Worm (Caenorhabditis elegans) whole organism, mixed stage, embryonic: ENCODE results near the gene sre-51.
A peak's percentile ranks its signal among the peaks of the same experiment; 100 is the strongest.

ENCODE experiments used
- M03D4.4 ChIP-seq: sonication (generic microtip); optimal IDR thresholded peaks from 2 replicates; lab custom pipeline; 2017; ENCODE audit warnings: mild to moderate bottlenecking, missing genetic modification characterization, missing compliant biosample characterization
- bed-3 ChIP-seq: fragments of 200-800 bp; sonication (Bioruptor generic); optimal IDR thresholded peaks from 3 replicates; lab custom pipeline; 2018; ENCODE audit warnings: mild to moderate bottlenecking, missing genetic modification characterization, moderate library complexity, missing compliant biosample characterization
- blmp-1 ChIP-seq: fragments of 150-350 bp; optimal IDR thresholded peaks from 2 replicates; lab custom pipeline; 2014; ENCODE audit warnings: missing biosample characterization, missing genetic modification characterization
- ceh-39 ChIP-seq: fragments of 150-350 bp; optimal IDR thresholded peaks from 2 replicates; lab custom pipeline; 2014; ENCODE audit warnings: missing biosample characterization, missing genetic modification characterization
- ceh-43 ChIP-seq: fragments of 200-800 bp; sonication (Bioruptor generic); optimal IDR thresholded peaks from 2 replicates; lab custom pipeline; 2018; ENCODE audit warnings: mild to moderate bottlenecking, missing genetic modification characterization, moderate library complexity, missing compliant biosample characterization
- ceh-83 ChIP-seq: fragments of 200-800 bp; sonication (Bioruptor generic); optimal IDR thresholded peaks from 2 replicates; lab custom pipeline; 2018; ENCODE audit warnings: mild to moderate bottlenecking, missing genetic modification characterization, missing compliant biosample characterization
- ces-1 ChIP-seq: fragments of 150-350 bp; optimal IDR thresholded peaks from 2 replicates; lab custom pipeline; 2014; ENCODE audit warnings: missing biosample characterization, missing genetic modification reagents, missing genetic modification characterization
- drap-1 ChIP-seq: fragments of 200-800 bp; sonication (Bioruptor generic); optimal IDR thresholded peaks from 3 replicates; lab custom pipeline; 2018; ENCODE audit warnings: mild to moderate bottlenecking, missing genetic modification characterization, missing compliant biosample characterization
- flh-1 ChIP-seq: fragments of 200-800 bp; sonication (Bioruptor generic); optimal IDR thresholded peaks from 2 replicates; lab custom pipeline; 2018; ENCODE audit warnings: mild to moderate bottlenecking, missing genetic modification characterization, moderate library complexity, missing compliant biosample characterization
- ham-2 ChIP-seq: fragments of 200-800 bp; sonication (Bioruptor generic); optimal IDR thresholded peaks from 2 replicates; lab custom pipeline; 2018; ENCODE audit warnings: mild to moderate bottlenecking, missing genetic modification characterization, missing compliant biosample characterization
- lin-13 ChIP-seq: fragments of 150-350 bp; optimal IDR thresholded peaks from 2 replicates; lab custom pipeline; 2014; ENCODE audit warnings: missing biosample characterization, missing genetic modification characterization
- lin-32 ChIP-seq: fragments of 200-800 bp; sonication (Bioruptor generic); optimal IDR thresholded peaks from 2 replicates; lab custom pipeline; 2018; ENCODE audit warnings: mild to moderate bottlenecking, missing genetic modification characterization, missing compliant biosample characterization
- lsy-2 ChIP-seq: fragments of 150-350 bp; optimal IDR thresholded peaks from 2 replicates; lab custom pipeline; 2014; ENCODE audit warnings: missing biosample characterization, missing genetic modification characterization
- mab-5 ChIP-seq: fragments of 150-350 bp; optimal IDR thresholded peaks from 2 replicates; lab custom pipeline; 2014; ENCODE audit warnings: missing biosample characterization, missing genetic modification characterization
- mep-1 ChIP-seq: fragments of 150-350 bp; optimal IDR thresholded peaks from 2 replicates; lab custom pipeline; 2017; ENCODE audit warnings: missing biosample characterization, missing genetic modification reagents, missing genetic modification characterization, inconsistent platforms
- mls-2 ChIP-seq: sonication (generic microtip); optimal IDR thresholded peaks from 2 replicates; lab custom pipeline; 2016; ENCODE audit warnings: mild to moderate bottlenecking, missing genetic modification characterization, moderate library complexity, missing compliant biosample characterization
- nhr-12 ChIP-seq: fragments of 150-350 bp; optimal IDR thresholded peaks from 2 replicates; lab custom pipeline; 2014; ENCODE audit warnings: missing biosample characterization, missing genetic modification characterization
- nhr-28 ChIP-seq: fragments of 150-350 bp; optimal IDR thresholded peaks from 2 replicates; lab custom pipeline; 2014; ENCODE audit warnings: missing biosample characterization, missing genetic modification characterization
- nhr-76 ChIP-seq: sonication (generic microtip); optimal IDR thresholded peaks from 2 replicates; lab custom pipeline; 2017; ENCODE audit warnings: missing biosample characterization, missing genetic modification characterization
- pha-4 ChIP-seq: fragments of 150-350 bp; optimal IDR thresholded peaks from 2 replicates; lab custom pipeline; 2018; ENCODE audit warnings: missing biosample characterization, missing genetic modification reagents, missing genetic modification characterization
- sem-2 ChIP-seq: fragments of 200-800 bp; sonication (Bioruptor generic); optimal IDR thresholded peaks from 2 replicates; lab custom pipeline; 2018; ENCODE audit warnings: mild to moderate bottlenecking, missing genetic modification characterization, missing compliant biosample characterization
- snpc-4 ChIP-seq: fragments of 150-350 bp; optimal IDR thresholded peaks from 2 replicates; lab custom pipeline; 2014; ENCODE audit warnings: missing biosample characterization, missing genetic modification characterization
- sptf-1 ChIP-seq: sonication (generic microtip); optimal IDR thresholded peaks from 2 replicates; lab custom pipeline; 2017; ENCODE audit warnings: mild to moderate bottlenecking, missing genetic modification characterization, moderate library complexity, missing compliant biosample characterization
- tbx-8 ChIP-seq: fragments of 200-800 bp; sonication (Bioruptor generic); optimal IDR thresholded peaks from 2 replicates; lab custom pipeline; 2018; ENCODE audit warnings: mild to moderate bottlenecking, missing genetic modification characterization, moderate library complexity, missing compliant biosample characterization
- unc-120 ChIP-seq: sonication (generic microtip); optimal IDR thresholded peaks from 2 replicates; lab custom pipeline; 2017; ENCODE audit warnings: missing genetic modification characterization, missing compliant biosample characterization; ENCODE audit not compliant: poor library complexity, severe bottlenecking
- unc-62 ChIP-seq: fragments of 150-350 bp; optimal IDR thresholded peaks from 2 replicates; lab custom pipeline; 2014; ENCODE audit warnings: missing biosample characterization, missing genetic modification reagents, missing genetic modification characterization
- zip-8 ChIP-seq: fragments of 150-350 bp; optimal IDR thresholded peaks from 2 replicates; lab custom pipeline; 2014; ENCODE audit warnings: missing biosample characterization, missing genetic modification characterization
- ztf-11 ChIP-seq: fragments of 150-350 bp; optimal IDR thresholded peaks from 2 replicates; lab custom pipeline; 2014; ENCODE audit warnings: missing biosample characterization, missing genetic modification characterization

sre-51 gene

DNA sequence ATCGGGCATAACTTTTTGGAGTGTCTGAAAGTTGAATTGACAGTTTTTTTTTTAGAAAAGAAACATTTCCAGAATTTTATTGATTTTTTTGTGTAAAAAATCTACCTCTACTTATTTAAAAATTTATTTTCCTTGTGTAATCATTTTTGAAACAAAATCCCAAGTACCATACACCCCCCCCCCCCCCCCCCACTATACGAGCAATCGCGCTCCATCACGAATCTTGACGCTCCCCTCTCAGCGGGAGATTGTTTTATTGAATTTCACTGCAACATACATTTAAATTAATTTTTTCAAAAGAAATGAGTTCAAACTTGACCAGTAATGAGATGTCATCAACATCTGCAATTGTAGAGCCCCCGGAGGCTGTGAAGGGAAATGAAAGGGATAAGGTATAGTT lies 28.0 kb downstream of the sre-51 start, which contains the start of gene sop-2:
sop-2 (plus strand) TSS at position 301 of the 400 bp plus-strand sequence.
- no peak for TF ChIP-seq sem-2 (GFP tag; lab: Kevin White, UChicago)
- no peak for TF ChIP-seq nhr-12 (tag; lab: Kevin White, UChicago)
- TF ChIP-seq ces-1 (GFP tag; lab: Kevin White, UChicago) = no peak
- no peak for TF ChIP-seq lsy-2 (tag; lab: Kevin White, UChicago)
- no peak for TF ChIP-seq mep-1
- TF ChIP-seq bed-3 = no peak
- no peak for TF ChIP-seq unc-120 (tag; lab: Kevin White, UChicago)
- no peak for TF ChIP-seq blmp-1 (tag; lab: Kevin White, UChicago)

DNA sequence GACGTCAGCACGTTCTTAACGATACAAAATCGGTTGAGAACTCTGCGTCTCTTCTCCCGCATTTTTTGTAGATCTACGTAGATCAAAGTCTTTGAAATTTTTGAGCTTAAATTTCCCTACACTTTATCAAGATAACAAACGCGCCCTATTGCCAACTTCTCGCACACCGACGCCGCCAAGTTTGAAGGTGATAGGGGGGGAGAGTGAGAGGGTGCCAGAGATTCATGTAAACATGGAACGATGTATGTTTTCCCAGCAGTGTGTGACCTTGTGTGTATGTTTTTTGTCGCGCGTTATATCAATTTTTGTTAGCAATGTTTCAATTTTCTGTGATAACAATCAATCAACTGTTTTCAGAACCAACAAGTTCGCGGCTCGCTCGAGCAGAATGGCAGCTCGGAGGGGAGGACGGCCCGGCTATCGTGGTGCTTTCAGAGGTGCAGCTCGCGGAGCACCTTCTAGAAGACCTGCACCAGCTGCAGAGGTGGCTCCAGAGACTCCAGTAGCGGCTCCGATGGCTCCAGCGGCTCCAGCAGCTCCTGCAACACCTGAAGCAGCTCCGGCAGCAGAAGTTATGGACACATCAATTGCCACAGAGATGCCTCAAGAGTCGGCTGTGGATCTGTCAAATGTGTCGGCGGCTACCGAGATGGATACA lies 30.0 kb downstream of the sre-51 start:
- TF ChIP-seq ceh-83 (GFP tag; lab: Kevin White, UChicago) (no peak), lsy-2 (tag; lab: Kevin White, UChicago) (no peak), unc-120 (tag; lab: Kevin White, UChicago) (no peak), mab-5 (tag; lab: Kevin White, UChicago) (no peak), sem-2 (GFP tag; lab: Kevin White, UChicago) (no peak), nhr-28 (tag; lab: Kevin White, UChicago) (no peak), snpc-4 (tag; lab: Kevin White, UChicago) (no peak), blmp-1 (tag; lab: Kevin White, UChicago) (no peak)

DNA sequence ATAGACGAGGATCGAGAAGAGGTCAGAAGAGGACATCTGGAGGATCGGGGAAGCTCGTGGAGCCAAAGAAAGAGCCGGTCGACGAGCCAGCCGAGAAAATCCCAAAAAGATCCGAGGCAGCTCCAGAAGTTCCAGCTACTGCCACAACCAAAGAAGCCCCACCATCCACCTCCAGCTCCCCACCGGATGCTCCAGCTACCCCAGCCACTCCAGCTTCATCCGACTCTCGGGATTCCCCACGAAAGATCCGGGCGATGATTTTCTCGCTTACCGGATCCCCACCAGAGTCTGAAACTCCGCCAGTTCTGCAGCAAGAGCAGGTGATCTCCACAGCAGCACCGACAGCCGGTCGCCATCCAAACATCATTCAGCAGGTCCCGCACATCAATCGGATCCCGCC lies 31.3 kb downstream of the sre-51 start:
- TF ChIP-seq ceh-83 (GFP tag; lab: Kevin White, UChicago) = no peak
- no peak for TF ChIP-seq blmp-1 (tag; lab: Kevin White, UChicago)
- TF ChIP-seq mls-2 = no peak
- no peak for TF ChIP-seq ztf-11 (tag; lab: Kevin White, UChicago)
- TF ChIP-seq ham-2 (GFP tag; lab: Kevin White, UChicago) = no peak
- TF ChIP-seq sptf-1 (tag; lab: Kevin White, UChicago) = no peak
- no peak for TF ChIP-seq mep-1
- TF ChIP-seq drap-1 (GFP tag; lab: Kevin White, UChicago) = no peak
- TF ChIP-seq nhr-12 (tag; lab: Kevin White, UChicago) = no peak
- TF ChIP-seq unc-120 (tag; lab: Kevin White, UChicago) = no peak
- TF ChIP-seq bed-3 = no peak
- TF ChIP-seq ceh-43 (GFP tag; lab: Kevin White, UChicago) = no peak
- no peak for TF ChIP-seq flh-1
- TF ChIP-seq pha-4 (tag; lab: Kevin White, UChicago) = no peak
- TF ChIP-seq zip-8 (tag; lab: Kevin White, UChicago) = no peak
- no peak for TF ChIP-seq lin-13
- no peak for TF ChIP-seq unc-62
- no peak for TF ChIP-seq M03D4.4 (tag; lab: Kevin White, UChicago)
- no peak for TF ChIP-seq mab-5 (tag; lab: Kevin White, UChicago)
- TF ChIP-seq lin-32 (GFP tag; lab: Kevin White, UChicago) = no peak

DNA sequence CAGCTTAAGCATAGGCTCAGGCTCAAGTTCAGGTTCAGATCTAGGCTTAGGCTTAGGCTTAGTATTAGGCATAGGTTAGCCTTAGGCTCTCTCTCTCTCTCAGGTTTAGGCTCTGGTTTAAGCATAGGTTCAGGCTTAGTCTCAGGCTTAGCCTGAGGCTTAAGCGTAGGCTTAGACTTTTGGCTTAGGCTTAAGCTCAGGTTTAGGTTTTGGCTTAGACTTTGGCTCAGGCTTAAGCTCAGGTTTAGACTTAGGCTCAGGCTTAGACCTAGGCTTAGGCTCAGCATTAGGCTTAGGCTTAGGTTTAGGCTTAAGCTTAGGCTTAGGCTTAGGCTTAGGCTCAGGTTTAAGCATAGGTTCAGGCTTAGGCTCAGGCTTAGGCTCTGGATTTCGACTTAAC lies 32.0 kb downstream of the sre-51 start:
- no peak for TF ChIP-seq nhr-76 (tag; lab: Kevin White, UChicago)
- peak; percentile 30 for TF ChIP-seq ham-2 (GFP tag; lab: Kevin White, UChicago)
- TF ChIP-seq sem-2 (GFP tag; lab: Kevin White, UChicago) = no peak
- TF ChIP-seq, all 35 proteins: peak for 1

DNA sequence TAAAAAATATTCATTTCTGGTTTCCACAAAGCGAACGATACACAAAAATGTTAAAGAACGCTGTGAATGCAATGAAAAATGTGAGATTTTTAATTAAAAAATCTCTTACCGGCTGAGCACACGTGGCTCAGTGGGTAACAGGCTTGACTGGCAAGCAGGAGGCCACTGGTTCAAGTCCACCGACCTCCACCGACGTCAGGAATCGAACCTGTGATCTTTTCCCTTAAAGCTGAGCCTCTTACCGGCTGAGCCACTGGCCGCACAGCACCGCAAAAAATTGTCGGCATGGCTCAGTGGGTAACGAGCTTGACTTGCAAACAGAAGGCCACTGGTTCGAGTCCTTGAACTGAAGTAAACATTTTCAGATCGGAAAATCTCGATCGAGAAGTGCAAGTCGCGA lies 33.1 kb downstream of the sre-51 start, which contains the start of gene C44C11.6:
C44C11.6 (plus strand) TSS at position 23 of the 400 bp plus-strand sequence.
- TF ChIP-seq blmp-1 (tag; lab: Kevin White, UChicago) (no peak), tbx-8 (no peak), sem-2 (GFP tag; lab: Kevin White, UChicago) (no peak), ceh-39 (tag; lab: Kevin White, UChicago) (no peak), ztf-11 (tag; lab: Kevin White, UChicago) (no peak), pha-4 (tag; lab: Kevin White, UChicago) (no peak), flh-1 (no peak), lin-13 (no peak), unc-120 (tag; lab: Kevin White, UChicago) (no peak)
